Worm (Caenorhabditis elegans): ENCODE data around the gene C17C3.15.

DNA sequence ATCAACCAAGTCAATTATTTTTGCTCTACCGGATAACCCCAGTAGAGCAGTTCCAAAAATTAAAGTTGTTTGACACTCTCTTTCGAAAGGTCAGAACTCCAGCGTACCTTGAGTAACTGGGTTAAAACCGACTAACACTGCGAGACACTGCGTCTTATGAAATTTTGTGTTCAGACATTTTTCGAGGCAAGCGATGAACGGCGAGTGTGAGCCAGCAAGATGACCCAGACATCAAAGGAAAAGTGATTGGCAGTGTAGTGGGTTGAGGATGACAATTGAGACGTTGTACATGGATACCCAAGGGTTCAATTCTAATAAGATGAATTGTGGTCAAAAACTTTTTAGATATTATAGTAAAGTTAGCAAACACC is 26.3 kb upstream of the C17C3.15 start:
- no peak for TF ChIP-seq unc-62 (GFP tag; optimal IDR thresholded peaks at IDR 0.05)
- TF ChIP-seq snpc-4 (tag; optimal IDR thresholded peaks at IDR 0.05) = peak; percentile 98
- no peak for TF ChIP-seq nhr-11 (tag; optimal IDR thresholded peaks at IDR 0.05)
- peak; percentile 16 for TF ChIP-seq nhr-6 (tag; optimal IDR thresholded peaks at IDR 0.05)

Measured in whole organism, L2 larva.